Worm (Caenorhabditis elegans) whole organism, L4 larva: Measurements from ENCODE around the gene dhrr-1.

Experiments used
- F10B5.3 ChIP-seq: sonication (generic microtip); optimal IDR thresholded peaks from 2 replicates; lab custom pipeline; 2016; ENCODE audit warnings: mild to moderate bottlenecking, missing genetic modification characterization, missing compliant biosample characterization
- T26A8.4 ChIP-seq: fragments of 200-800 bp; sonication (Bioruptor generic); IDR thresholded peaks from 2 replicates; pipeline ENCODE4 v1.3.6; 2022; ENCODE audit warnings: missing genetic modification characterization, missing compliant biosample characterization
- Y48G9A.11 ChIP-seq: fragments of 200-800 bp; sonication (Bioruptor generic); IDR thresholded peaks from 2 replicates; pipeline ENCODE4 v1.3.6; 2022; ENCODE audit warnings: missing genetic modification reagents, missing genetic modification characterization, missing compliant biosample characterization
- aha-1 ChIP-seq: fragments of 150-350 bp; peaks from one replicate; lab custom pipeline; 2014; ENCODE audit warnings: missing biosample characterization, missing genetic modification characterization
- ceh-32 ChIP-seq: sonication (generic microtip); optimal IDR thresholded peaks from 2 replicates; lab custom pipeline; 2016; ENCODE audit warnings: mild to moderate bottlenecking, missing genetic modification characterization, missing compliant biosample characterization; ENCODE audit not compliant: poor library complexity
- ceh-44 ChIP-seq: fragments of 200-800 bp; sonication (Bioruptor generic); IDR thresholded peaks from 2 replicates; pipeline ENCODE4 v1.3.6; 2022; ENCODE audit warnings: missing genetic modification reagents, missing genetic modification characterization, missing compliant biosample characterization
- cey-2 ChIP-seq: sonication (generic microtip); optimal IDR thresholded peaks from 3 replicates; lab custom pipeline; 2017; ENCODE audit warnings: missing genetic modification characterization, mild to moderate bottlenecking, missing compliant biosample characterization, antibody characterized with exemption, borderline replicate concordance; ENCODE audit not compliant: insufficient read depth
- daf-16 ChIP-seq, 3 experiments: sonication (generic microtip); optimal IDR thresholded peaks; 2 replicates each; lab custom pipeline; 2016 to 2017; ENCODE audit warnings: missing genetic modification characterization in 3 of 3, missing genetic modification reagents in 3 of 3, mild to moderate bottlenecking in 2 of 3, missing compliant biosample characterization in 2 of 3, missing biosample characterization in 1 of 3, moderate library complexity in 1 of 3
- dve-1 ChIP-seq: sonication (generic microtip); optimal IDR thresholded peaks from 2 replicates; lab custom pipeline; 2017; ENCODE audit warnings: antibody characterized with exemption, mild to moderate bottlenecking, missing genetic modification characterization, missing compliant biosample characterization; ENCODE audit not compliant: insufficient read depth
- hif-1 ChIP-seq, 2 experiments: sonication (generic microtip); optimal IDR thresholded peaks; 2 replicates each; lab custom pipeline; 2016 to 2017; ENCODE audit warnings: missing compliant biosample characterization in 2 of 2, missing genetic modification characterization in 2 of 2, missing genetic modification reagents in 2 of 2, missing genotype in 2 of 2, mild to moderate bottlenecking in 1 of 2
- hlh-11 ChIP-seq: fragments of 200-800 bp; sonication (Bioruptor generic); optimal IDR thresholded peaks from 2 replicates; lab custom pipeline; 2018; ENCODE audit warnings: mild to moderate bottlenecking, missing genetic modification characterization, missing compliant biosample characterization
- hmg-1.1 ChIP-seq: fragments of 200-800 bp; sonication (Bioruptor generic); IDR thresholded peaks from 2 replicates; pipeline ENCODE4 v1.3.6; 2022; ENCODE audit warnings: missing genetic modification reagents, missing genetic modification characterization, missing compliant biosample characterization
- jun-1 ChIP-seq: fragments of 150-350 bp; optimal IDR thresholded peaks from 2 replicates; lab custom pipeline; 2014; ENCODE audit warnings: missing biosample characterization, missing genetic modification reagents, missing genetic modification characterization
- lin-1 ChIP-seq: fragments of 200-800 bp; sonication (Bioruptor generic); IDR thresholded peaks from 2 replicates; pipeline ENCODE4 v1.3.6; 2022; ENCODE audit warnings: missing genetic modification reagents, missing genetic modification characterization, missing compliant biosample characterization
- lin-13 ChIP-seq: fragments of 150-350 bp; optimal IDR thresholded peaks from 2 replicates; lab custom pipeline; 2014; ENCODE audit warnings: missing biosample characterization, missing genetic modification reagents, missing genetic modification characterization
- lin-39 ChIP-seq: fragments of 150-350 bp; optimal IDR thresholded peaks from 2 replicates; lab custom pipeline; 2014; ENCODE audit warnings: missing biosample characterization, missing genetic modification reagents, missing genetic modification characterization
- lir-3 ChIP-seq: sonication (generic microtip); optimal IDR thresholded peaks from 2 replicates; lab custom pipeline; 2016; ENCODE audit warnings: mild to moderate bottlenecking, missing genetic modification characterization, missing compliant biosample characterization
- lsy-2 ChIP-seq, 2 experiments: fragments of 150-350 bp in 1 of 2; sonication (generic microtip) in 1 of 2; optimal IDR thresholded peaks; 2 replicates each; lab custom pipeline; 2014 to 2017; ENCODE audit warnings: missing biosample characterization in 2 of 2, missing genetic modification characterization in 2 of 2
- madf-5 ChIP-seq, 2 experiments: fragments of 200-800 bp; sonication (Bioruptor generic); IDR thresholded peaks; 2 replicates each; pipeline ENCODE4 v1.3.6; 2022; ENCODE audit warnings: missing compliant biosample characterization in 2 of 2, missing genetic modification characterization in 2 of 2
- mdl-1 ChIP-seq, 2 experiments: fragments of 150-350 bp in 1 of 2; sonication (generic microtip) in 1 of 2; optimal IDR thresholded peaks; 2 replicates each; lab custom pipeline; 2014 to 2017; ENCODE audit warnings: missing biosample characterization in 2 of 2, missing genetic modification characterization in 2 of 2
- mxl-3 ChIP-seq: fragments of 200-800 bp; sonication (Bioruptor generic); optimal IDR thresholded peaks from 2 replicates; lab custom pipeline; 2018; ENCODE audit warnings: mild to moderate bottlenecking, missing genetic modification characterization, missing compliant biosample characterization
- nhr-11 ChIP-seq: fragments of 150-350 bp; optimal IDR thresholded peaks from 2 replicates; lab custom pipeline; 2014; ENCODE audit warnings: missing biosample characterization, missing genetic modification characterization
- nhr-111 ChIP-seq: fragments of 200-800 bp; sonication (Bioruptor generic); optimal IDR thresholded peaks from 2 replicates; lab custom pipeline; 2018; ENCODE audit warnings: mild to moderate bottlenecking, missing genetic modification characterization, missing compliant biosample characterization
- pha-4 ChIP-seq, 2 experiments: fragments of 150-350 bp in 1 of 2; fragments of 200-800 bp in 1 of 2; sonication (Bioruptor generic) in 1 of 2; IDR thresholded peaks in 1 of 2; optimal IDR thresholded peaks in 1 of 2; 2 replicates each; pipeline versions ENCODE4 v1.3.6 to Lab custom; 2014 to 2022; ENCODE audit warnings: missing genetic modification characterization in 2 of 2, missing genetic modification reagents in 2 of 2, missing biosample characterization in 1 of 2, missing compliant biosample characterization in 1 of 2
- set-16 ChIP-seq: fragments of 200-800 bp; sonication (Bioruptor generic); IDR thresholded peaks from 2 replicates; pipeline ENCODE4 v1.3.6; 2022; ENCODE audit warnings: missing genetic modification reagents, missing genetic modification characterization, missing compliant biosample characterization
- snpc-4 ChIP-seq: fragments of 150-350 bp; optimal IDR thresholded peaks from 2 replicates; lab custom pipeline; 2014; ENCODE audit warnings: missing biosample characterization, missing genetic modification characterization
- unc-62 ChIP-seq, 3 experiments: fragments of 150-350 bp in 1 of 3; sonication (generic microtip); optimal IDR thresholded peaks in 2 of 3; peaks in 1 of 3; 1 replicate in 1 of 3; 2 replicates in 2 of 3; lab custom pipeline; 2014 to 2017; ENCODE audit warnings: missing biosample characterization in 3 of 3, missing genetic modification characterization in 3 of 3, missing genetic modification reagents in 3 of 3, missing genotype in 1 of 3
- vab-7 ChIP-seq: fragments of 200-800 bp; sonication (Bioruptor generic); IDR thresholded peaks from 2 replicates; pipeline ENCODE4 v1.3.6; 2022; ENCODE audit warnings: missing genetic modification reagents, missing genetic modification characterization, missing compliant biosample characterization
- zag-1 ChIP-seq: fragments of 150-350 bp; optimal IDR thresholded peaks from 2 replicates; lab custom pipeline; 2014; ENCODE audit warnings: missing biosample characterization, missing genetic modification characterization
- zfp-3 ChIP-seq: fragments of 200-800 bp; sonication (Bioruptor generic); conservative IDR thresholded peaks from 2 replicates; pipeline ENCODE4 v1.3.6; 2022; ENCODE audit warnings: missing genetic modification reagents, missing genetic modification characterization, missing compliant biosample characterization

The dhrr-1 gene

DNA sequence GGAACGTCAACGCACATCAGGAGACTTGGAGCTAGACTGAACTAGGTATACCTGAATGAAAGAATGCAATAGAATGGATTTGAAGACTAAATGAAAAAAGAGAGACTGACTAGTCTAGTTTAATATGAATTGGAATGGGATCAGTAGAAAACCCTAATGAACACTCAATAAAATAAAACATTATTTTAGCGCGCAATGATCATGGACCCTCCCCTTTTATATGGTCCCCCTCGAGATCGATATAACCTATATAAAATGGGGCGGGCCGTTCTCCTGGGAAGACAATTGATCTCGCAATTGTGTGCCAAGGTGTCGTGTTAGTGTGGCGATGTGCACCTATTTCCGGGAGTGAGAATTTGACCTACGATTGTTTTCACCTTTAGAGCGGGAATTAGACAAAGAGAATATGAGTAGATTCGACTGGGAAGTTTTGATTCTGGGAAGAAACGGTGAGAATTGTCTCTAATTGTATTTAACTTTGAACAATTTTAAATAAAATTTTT is 26.5 kb upstream of the dhrr-1 start, which contains the start of gene cdc-25.3:
Gene cdc-25.3, minus strand, starts transcription at position 51 of the 503 bp plus-strand sequence.
- no peak for TF ChIP-seq lin-1
- TF ChIP-seq lir-3 (tag; lab: Kevin White, UChicago) = no peak
- TF ChIP-seq Y48G9A.11 (GFP tag; lab: Robert Waterston, UW) = no peak
- TF ChIP-seq nhr-111 (GFP tag; lab: Kevin White, UChicago) = no peak
- no peak for TF ChIP-seq set-16
- TF ChIP-seq ceh-32 (tag; lab: Kevin White, UChicago) = no peak
- no peak for TF ChIP-seq dve-1 (tag; lab: Kevin White, UChicago)
- TF ChIP-seq lin-39 (tag; lab: Kevin White, UChicago) = no peak
- TF ChIP-seq F10B5.3 (tag; lab: Kevin White, UChicago) = no peak
- TF ChIP-seq cey-2 (tag; lab: Kevin White, UChicago) = no peak
- no peak for TF ChIP-seq ceh-44
- TF ChIP-seq snpc-4 (tag; lab: Kevin White, UChicago) = no peak
- TF ChIP-seq, all 104 proteins: peak for 0

DNA sequence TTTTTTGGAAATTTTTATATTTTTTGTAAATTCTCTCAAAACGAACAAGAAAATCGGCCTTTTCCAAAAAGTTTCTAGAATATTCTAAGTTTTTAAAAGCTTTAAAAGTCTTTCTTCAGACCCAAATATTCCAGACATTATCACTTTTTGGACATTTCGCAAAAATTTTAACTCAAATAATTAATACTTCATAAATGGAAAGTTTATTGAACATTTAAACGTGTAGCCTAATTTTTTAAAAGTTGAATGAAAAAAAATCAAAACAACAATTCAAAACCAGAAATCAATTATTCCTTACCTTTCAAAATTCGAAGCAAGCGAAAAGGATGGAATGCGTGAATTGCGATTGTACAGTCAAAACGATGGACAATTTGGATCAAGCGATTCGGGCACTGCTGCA is 24.7 kb upstream of the dhrr-1 start, which contains the start of gene ZK637.15:
Gene ZK637.15, plus strand, starts transcription at position 301 of the 400 bp plus-strand sequence.
- TF ChIP-seq T26A8.4 = no peak

DNA sequence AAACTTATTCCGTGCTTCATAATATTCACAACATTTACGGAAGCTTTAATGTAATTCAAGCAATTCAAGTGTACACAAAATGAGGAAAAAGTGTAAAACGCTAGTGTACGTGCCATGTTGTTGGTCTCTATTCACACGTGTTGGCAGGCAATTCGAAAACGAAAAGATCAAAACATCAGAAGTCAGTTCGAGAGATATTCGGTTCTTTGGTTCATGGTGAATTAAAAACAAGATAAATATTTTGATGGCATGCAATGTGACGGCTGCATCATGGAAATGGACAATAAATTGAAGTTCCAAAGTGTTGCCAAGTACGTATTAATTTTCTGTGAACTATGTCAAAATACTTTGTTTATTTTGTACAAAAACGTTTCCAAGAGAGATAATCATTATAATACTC is 22.4 kb upstream of the dhrr-1 start:
- no peak for TF ChIP-seq jun-1 (tag; lab: Kevin White, UChicago)
- peak in 1 of 2 experiments; percentile 13 for TF ChIP-seq lsy-2 (tag; optimal IDR thresholded peaks at IDR 0.05; lab: Kevin White, UChicago)
- TF ChIP-seq daf-16 (GFP tag; optimal IDR thresholded peaks at IDR 0.05; lab: Kevin White, UChicago) = peak in 1 of 2 experiments; percentile 84
- no peak for TF ChIP-seq daf-16 (tag; optimal IDR thresholded peaks at IDR 0.05; lab: Kevin White, UChicago)
- peak in 1 of 2 experiments; percentile 64 for TF ChIP-seq unc-62 (GFP tag; optimal IDR thresholded peaks at IDR 0.05 in 1 of 2; lab: Kevin White, UChicago)
- TF ChIP-seq unc-62 (tag; optimal IDR thresholded peaks at IDR 0.05; lab: Kevin White, UChicago) = no peak
- peak; percentile 1 for TF ChIP-seq nhr-11 (tag; lab: Kevin White, UChicago)
- peak; percentile 79 for TF ChIP-seq aha-1 (tag; lab: Kevin White, UChicago)
- TF ChIP-seq zfp-3 = 0 out of 2 replicates have a peak, but pooled peaks have one; percentile 25
- no peak for TF ChIP-seq lin-39 (tag; lab: Kevin White, UChicago)
- no peak for TF ChIP-seq hlh-11 (tag; lab: Kevin White, UChicago)
- peak; percentile 37 for TF ChIP-seq mxl-3 (GFP tag; lab: Kevin White, UChicago)
- peak in 1 of 2 experiments; percentile 71 for TF ChIP-seq mdl-1 (tag; optimal IDR thresholded peaks at IDR 0.05; lab: Kevin White, UChicago)

DNA sequence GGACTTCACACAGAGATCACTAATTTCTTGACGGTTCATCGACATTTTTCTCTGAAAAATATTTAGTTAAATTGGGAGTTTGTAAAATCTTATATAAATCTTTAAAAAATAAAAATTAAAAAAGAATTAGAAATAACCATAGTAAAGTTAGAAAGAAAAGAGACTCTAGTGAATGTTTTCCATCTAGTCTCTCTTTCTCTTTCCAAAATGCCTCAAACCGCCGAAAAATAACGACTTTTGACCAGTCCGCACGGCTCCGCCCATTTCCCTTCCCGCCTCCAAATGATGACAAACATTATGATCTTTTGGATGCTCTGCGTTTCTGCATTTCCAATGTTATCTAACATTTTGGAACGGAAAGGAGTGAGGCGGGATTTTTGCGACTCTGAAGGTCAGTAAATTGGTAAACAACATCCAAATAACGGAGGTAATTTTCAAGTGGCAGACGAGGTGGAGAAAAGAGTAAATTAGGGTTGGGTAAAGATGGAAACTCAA is 21.2 kb upstream of the dhrr-1 start, which contains the start of gene glb-1:
Gene glb-1, minus strand, starts transcription at position 51 of the 495 bp plus-strand sequence.
- TF ChIP-seq cey-2 (tag; lab: Kevin White, UChicago) (no peak), aha-1 (tag; lab: Kevin White, UChicago) (peak; percentile 29)

DNA sequence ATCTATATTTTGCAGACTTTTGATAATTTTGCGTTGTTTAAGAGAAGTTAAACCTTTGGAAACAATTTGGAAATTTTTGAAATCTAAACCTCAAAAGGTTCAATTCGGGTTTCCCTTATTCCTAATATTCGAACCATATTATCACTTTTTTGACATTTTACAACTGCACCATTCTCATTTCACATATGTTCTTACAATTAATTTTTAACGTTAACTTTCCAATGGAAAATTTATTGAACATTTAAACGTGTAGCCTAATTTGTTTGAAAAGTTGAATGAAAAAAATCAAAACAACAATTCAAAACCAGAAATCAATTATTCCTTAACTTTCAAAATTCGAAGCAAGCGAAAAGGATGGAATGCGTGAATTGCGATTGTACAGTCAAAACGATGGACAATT is 20.5 kb upstream of the dhrr-1 start, which contains the start of gene ZK637.12:
Gene ZK637.12, plus strand, starts transcription at position 301 of the 400 bp plus-strand sequence.
- TF ChIP-seq lin-13 (GFP tag; lab: Kevin White, UChicago) (no peak), zag-1 (tag; lab: Kevin White, UChicago) (no peak), hmg-1.1 (no peak), madf-5 (GFP tag; IDR thresholded peaks at IDR 0.05; lab: Robert Waterston, UW) (no peak), pha-4 (GFP tag; IDR thresholded peaks at IDR 0.05; lab: Robert Waterston, UW) (no peak), pha-4 (tag; optimal IDR thresholded peaks at IDR 0.05; lab: Kevin White, UChicago) (no peak), vab-7 (GFP tag; lab: Robert Waterston, UW) (no peak), nhr-11 (tag; lab: Kevin White, UChicago) (no peak), hif-1 (tag; optimal IDR thresholded peaks at IDR 0.05; lab: Kevin White, UChicago) (no peak)
